Fruit fly (Drosophila melanogaster) whole organism, adult: ENCODE data around the gene mnb.
A peak's percentile ranks its signal among the peaks of the same experiment; 100 is the strongest.

Experiments used
- CG11617 ChIP-seq: fragments of 200-800 bp; sonication (Bioruptor generic); optimal IDR thresholded peaks from 2 replicates; lab custom pipeline; 2017; ENCODE audit warnings: mild to moderate bottlenecking, missing biosample characterization, missing genetic modification reagents, missing genetic modification characterization
- CG12768 ChIP-seq: fragments of 200-800 bp; sonication (Bioruptor generic); optimal IDR thresholded peaks from 2 replicates; lab custom pipeline; 2017; ENCODE audit warnings: missing biosample characterization, missing genetic modification characterization, mild to moderate bottlenecking, moderate library complexity, missing genetic modification reagents
- CG14711 ChIP-seq: fragments of 200-800 bp; sonication (Bioruptor generic); optimal IDR thresholded peaks from 2 replicates; lab custom pipeline; 2018; ENCODE audit warnings: missing biosample characterization, mild to moderate bottlenecking, missing genetic modification characterization, moderate library complexity
- CG1620 ChIP-seq: fragments of 200-800 bp; sonication (Bioruptor generic); optimal IDR thresholded peaks from 2 replicates; lab custom pipeline; 2016; ENCODE audit warnings: missing biosample characterization, missing genetic modification characterization
- CG33017 ChIP-seq: fragments of 200-800 bp; sonication (Bioruptor generic); optimal IDR thresholded peaks from 2 replicates; lab custom pipeline; 2018; ENCODE audit warnings: missing biosample characterization, mild to moderate bottlenecking, missing genetic modification characterization, moderate library complexity
- CG5204 ChIP-seq: fragments of 200-800 bp; sonication (Bioruptor generic); optimal IDR thresholded peaks from 2 replicates; lab custom pipeline; 2016; ENCODE audit warnings: missing biosample characterization, missing genetic modification characterization
- CG7045 ChIP-seq: fragments of 200-800 bp; sonication (Bioruptor generic); optimal IDR thresholded peaks from 2 replicates; lab custom pipeline; 2017; ENCODE audit warnings: missing biosample characterization, mild to moderate bottlenecking, missing genetic modification characterization
- CG7101 ChIP-seq: fragments of 200-800 bp; sonication (Bioruptor generic); optimal IDR thresholded peaks from 2 replicates; lab custom pipeline; 2018; ENCODE audit warnings: missing biosample characterization, mild to moderate bottlenecking, missing genetic modification characterization, moderate library complexity
- Clk ChIP-seq: fragments of 200-800 bp; sonication (Bioruptor generic); optimal IDR thresholded peaks from 2 replicates; lab custom pipeline; 2017; ENCODE audit warnings: missing biosample characterization, missing genetic modification characterization
- Crg-1 ChIP-seq: fragments of 200-800 bp; sonication (Bioruptor generic); optimal IDR thresholded peaks from 2 replicates; lab custom pipeline; 2016; ENCODE audit warnings: missing biosample characterization, missing genetic modification characterization
- Hr96 ChIP-seq: fragments of 200-800 bp; sonication (Bioruptor generic); optimal IDR thresholded peaks from 2 replicates; lab custom pipeline; 2016; ENCODE audit warnings: missing biosample characterization, missing genetic modification characterization
- Mnt ChIP-seq: fragments of 200-800 bp; sonication (Bioruptor generic); optimal IDR thresholded peaks from 2 replicates; lab custom pipeline; 2016; ENCODE audit warnings: missing biosample characterization, mild to moderate bottlenecking, missing genetic modification characterization
- bab1 ChIP-seq: fragments of 200-800 bp; sonication (Bioruptor generic); optimal IDR thresholded peaks from 3 replicates; lab custom pipeline; 2019; ENCODE audit warnings: missing biosample characterization, mild to moderate bottlenecking, missing genetic modification characterization, moderate library complexity
- cic ChIP-seq: fragments of 200-800 bp; sonication (Bioruptor generic); optimal IDR thresholded peaks from 2 replicates; lab custom pipeline; 2017; ENCODE audit warnings: missing biosample characterization, mild to moderate bottlenecking, missing genetic modification characterization, moderate library complexity
- cnc ChIP-seq, 2 experiments: fragments of >200 bp; optimal IDR thresholded peaks; 2 replicates each; lab custom pipeline; 2017
- kay ChIP-seq: fragments of 200-800 bp; sonication (Bioruptor generic); peaks from one replicate; lab custom pipeline; 2016; ENCODE audit warnings: missing biosample characterization, missing genetic modification characterization, borderline replicate concordance
- ovo ChIP-seq: fragments of 200-800 bp; sonication (Bioruptor generic); optimal IDR thresholded peaks from 2 replicates; lab custom pipeline; 2016; ENCODE audit warnings: missing biosample characterization, missing genetic modification characterization
- pad ChIP-seq: fragments of 200-800 bp; sonication (Bioruptor generic); optimal IDR thresholded peaks from 3 replicates; lab custom pipeline; 2017; ENCODE audit warnings: missing biosample characterization, missing genetic modification characterization, mild to moderate bottlenecking, moderate library complexity, missing genetic modification reagents
- tj ChIP-seq: fragments of 200-800 bp; sonication (Bioruptor generic); optimal IDR thresholded peaks from 3 replicates; lab custom pipeline; 2017; ENCODE audit warnings: missing biosample characterization, mild to moderate bottlenecking, missing genetic modification characterization, moderate library complexity
- toe ChIP-seq: fragments of 200-800 bp; sonication (Bioruptor generic); optimal IDR thresholded peaks from 2 replicates; lab custom pipeline; 2016; ENCODE audit warnings: missing biosample characterization, missing genetic modification characterization

mnb gene

dm6 chrX:17887208-17887627 is at the start of gene mnb:
mnb (minus strand) TSS chrX:17887222.
- no peak for TF ChIP-seq CG33017 (tag; lab: Kevin White, UChicago)
- peak; percentile 60 for TF ChIP-seq Hr96 (GFP tag; lab: Kevin White, UChicago)
- TF ChIP-seq Crg-1 (GFP tag; lab: Kevin White, UChicago) = no peak
- TF ChIP-seq CG14711 (tag; lab: Kevin White, UChicago) = no peak
- no peak for TF ChIP-seq CG12768 (GFP tag; lab: Kevin White, UChicago)
- TF ChIP-seq bab1 = peak; percentile 25
- peak; percentile 8 for TF ChIP-seq Mnt (GFP tag; lab: Kevin White, UChicago)
- peak; percentile 42 for TF ChIP-seq toe (GFP tag; lab: Kevin White, UChicago)
- no peak for TF ChIP-seq cic (GFP tag; lab: Kevin White, UChicago)
- no peak for TF ChIP-seq CG7045 (GFP tag; lab: Kevin White, UChicago)
- TF ChIP-seq CG11617 (GFP tag; lab: Kevin White, UChicago) = peak; percentile 17
- no peak for TF ChIP-seq ovo
- TF ChIP-seq CG7101 (tag; lab: Kevin White, UChicago) = no peak
- TF ChIP-seq kay (GFP tag; lab: Kevin White, UChicago) = no peak
- peak; percentile 58 for TF ChIP-seq CG5204 (GFP tag; lab: Kevin White, UChicago)
- TF ChIP-seq CG1620 (GFP tag; lab: Kevin White, UChicago) = peak; percentile 78
- TF ChIP-seq pad (GFP tag; lab: Kevin White, UChicago) = no peak
- TF ChIP-seq tj (GFP tag; lab: Kevin White, UChicago) = no peak
- no peak for TF ChIP-seq cnc (optimal IDR thresholded peaks at IDR 0.05; lab: Kevin White, UChicago)
- no peak for TF ChIP-seq Clk (GFP tag; lab: Kevin White, UChicago)

- no peak for TF ChIP-seq CG33017 (tag; lab: Kevin White, UChicago)
- no peak for TF ChIP-seq ovo
- peak; percentile 66 for TF ChIP-seq kay (GFP tag; lab: Kevin White, UChicago)
- TF ChIP-seq CG1620 (GFP tag; lab: Kevin White, UChicago) = no peak
These were observed 37.0 kb upstream of the mnb start for dm6 chrX:17924034-17924433.

dm6 chrX:17917564-17918233 is 30.7 kb upstream of the mnb start:
- TF ChIP-seq CG5204 (GFP tag; lab: Kevin White, UChicago) (no peak), cic (GFP tag; lab: Kevin White, UChicago) (no peak), bab1 (no peak), ovo (no peak), CG1620 (GFP tag; lab: Kevin White, UChicago) (no peak), toe (GFP tag; lab: Kevin White, UChicago) (no peak)

dm6 chrX:17915929-17916328 is 28.9 kb upstream of the mnb start:
- TF ChIP-seq pad (GFP tag; lab: Kevin White, UChicago) (no peak), CG33017 (tag; lab: Kevin White, UChicago) (no peak), cnc (optimal IDR thresholded peaks at IDR 0.05; lab: Kevin White, UChicago) (no peak), CG14711 (tag; lab: Kevin White, UChicago) (no peak), Clk (GFP tag; lab: Kevin White, UChicago) (no peak), CG5204 (GFP tag; lab: Kevin White, UChicago) (no peak), ovo (no peak)

dm6 chrX:17914508-17914907 is 27.5 kb upstream of the mnb start:
- TF ChIP-seq CG5204 (GFP tag; lab: Kevin White, UChicago) (no peak), cnc (optimal IDR thresholded peaks at IDR 0.05; lab: Kevin White, UChicago) (no peak), Clk (GFP tag; lab: Kevin White, UChicago) (no peak)

dm6 chrX:17912514-17912913 is 25.5 kb upstream of the mnb start:
- TF ChIP-seq CG5204 (GFP tag; lab: Kevin White, UChicago) = no peak
- TF ChIP-seq CG33017 (tag; lab: Kevin White, UChicago) = no peak
- TF ChIP-seq cnc (optimal IDR thresholded peaks at IDR 0.05; lab: Kevin White, UChicago) = no peak
- TF ChIP-seq CG7101 (tag; lab: Kevin White, UChicago) = no peak
- no peak for TF ChIP-seq CG12768 (GFP tag; lab: Kevin White, UChicago)
- TF ChIP-seq CG7045 (GFP tag; lab: Kevin White, UChicago) = no peak
- no peak for TF ChIP-seq toe (GFP tag; lab: Kevin White, UChicago)
- no peak for TF ChIP-seq CG11617 (GFP tag; lab: Kevin White, UChicago)
- TF ChIP-seq tj (GFP tag; lab: Kevin White, UChicago) = no peak
- TF ChIP-seq pad (GFP tag; lab: Kevin White, UChicago) = no peak
- TF ChIP-seq Mnt (GFP tag; lab: Kevin White, UChicago) = no peak
- TF ChIP-seq Crg-1 (GFP tag; lab: Kevin White, UChicago) = no peak
- TF ChIP-seq cic (GFP tag; lab: Kevin White, UChicago) = no peak
